Fruit fly (Drosophila melanogaster) whole organism, prepupa: ENCODE measurements around the gene Kaz1-ORFB.

ENCODE experiments used
- CG11762 ChIP-seq: fragments of 200-800 bp; sonication (Bioruptor generic); optimal IDR thresholded peaks from 3 replicates; lab custom pipeline; 2016; ENCODE audit warnings: missing biosample characterization, missing genetic modification characterization; ENCODE audit not compliant: insufficient read depth
- CG16779 ChIP-seq: fragments of 200-800 bp; sonication (Bioruptor generic); optimal IDR thresholded peaks from 3 replicates; lab custom pipeline; 2017; ENCODE audit warnings: missing biosample characterization, mild to moderate bottlenecking, missing genetic modification characterization
- CG31627 ChIP-seq: fragments of 200-800 bp; sonication (Bioruptor generic); optimal IDR thresholded peaks from 3 replicates; lab custom pipeline; 2016; ENCODE audit warnings: missing biosample characterization, missing genetic modification characterization
- CG32006 ChIP-seq: fragments of 200-800 bp; sonication (Bioruptor generic); optimal IDR thresholded peaks from 3 replicates; lab custom pipeline; 2017; ENCODE audit warnings: missing biosample characterization, mild to moderate bottlenecking, missing genetic modification characterization
- CG34406 ChIP-seq: fragments of 200-800 bp; sonication (Bioruptor generic); optimal IDR thresholded peaks from 3 replicates; lab custom pipeline; 2016; ENCODE audit warnings: missing biosample characterization, missing genetic modification characterization
- CG3919 ChIP-seq: fragments of 200-800 bp; sonication (Bioruptor generic); optimal IDR thresholded peaks from 3 replicates; lab custom pipeline; 2016; ENCODE audit warnings: missing biosample characterization, missing genetic modification characterization
- CG4318 ChIP-seq: fragments of 200-800 bp; sonication (Bioruptor generic); optimal IDR thresholded peaks from 3 replicates; lab custom pipeline; 2017; ENCODE audit warnings: missing biosample characterization, mild to moderate bottlenecking, missing genetic modification characterization
- CG6276 ChIP-seq: fragments of 200-800 bp; sonication (Bioruptor generic); optimal IDR thresholded peaks from 2 replicates; lab custom pipeline; 2017; ENCODE audit warnings: missing biosample characterization, mild to moderate bottlenecking, missing genetic modification characterization
- CG6808 ChIP-seq: fragments of 200-800 bp; sonication (Bioruptor generic); optimal IDR thresholded peaks from 3 replicates; lab custom pipeline; 2017; ENCODE audit warnings: missing biosample characterization, missing genetic modification characterization, mild to moderate bottlenecking, moderate library complexity, missing genetic modification reagents
- Eip75B ChIP-seq: fragments of 200-800 bp; sonication (Bioruptor generic); optimal IDR thresholded peaks from 3 replicates; lab custom pipeline; 2016; ENCODE audit warnings: missing biosample characterization, missing genetic modification characterization
- Eip78C ChIP-seq: fragments of 200-800 bp; sonication (Bioruptor generic); peaks from one replicate; lab custom pipeline; 2016; ENCODE audit warnings: missing biosample characterization, missing genetic modification characterization
- Ets96B ChIP-seq: fragments of 200-800 bp; optimal IDR thresholded peaks from 2 replicates; lab custom pipeline; 2019; ENCODE audit warnings: missing biosample characterization, mild to moderate bottlenecking, missing genetic modification characterization, moderate library complexity
- Hr38 ChIP-seq: sonication (Bioruptor generic); optimal IDR thresholded peaks from 2 replicates; lab custom pipeline; 2016; ENCODE audit warnings: missing biosample characterization, missing genetic modification characterization
- Lpt ChIP-seq: fragments of 200-800 bp; sonication (Bioruptor generic); optimal IDR thresholded peaks from 3 replicates; lab custom pipeline; 2016; ENCODE audit warnings: missing biosample characterization, missing genetic modification characterization
- Sox102F ChIP-seq: fragments of 200-800 bp; sonication (Bioruptor generic); optimal IDR thresholded peaks from 2 replicates; lab custom pipeline; 2016; ENCODE audit warnings: missing biosample characterization, mild to moderate bottlenecking, missing genetic modification characterization
- Sox14 ChIP-seq: fragments of 200-800 bp; sonication (Bioruptor generic); optimal IDR thresholded peaks from 3 replicates; lab custom pipeline; 2016; ENCODE audit warnings: missing biosample characterization, missing genetic modification characterization
- acj6 ChIP-seq: fragments of 200-800 bp; sonication (Bioruptor generic); optimal IDR thresholded peaks from 3 replicates; lab custom pipeline; 2016; ENCODE audit warnings: missing biosample characterization, missing genetic modification characterization
- cyc ChIP-seq: fragments of 200-800 bp; sonication (Bioruptor generic); optimal IDR thresholded peaks from 3 replicates; lab custom pipeline; 2016; ENCODE audit warnings: missing biosample characterization, missing genetic modification characterization
- dac ChIP-seq: fragments of 200-800 bp; sonication (Bioruptor generic); optimal IDR thresholded peaks from 2 replicates; lab custom pipeline; 2017; ENCODE audit warnings: missing biosample characterization, mild to moderate bottlenecking, missing genetic modification characterization
- dsx ChIP-seq: fragments of 200-800 bp; optimal IDR thresholded peaks from 3 replicates; lab custom pipeline; 2019; ENCODE audit warnings: missing biosample characterization, mild to moderate bottlenecking, missing genetic modification characterization, moderate library complexity; ENCODE audit not compliant: poor library complexity, severe bottlenecking
- eg ChIP-seq: fragments of 200-800 bp; sonication (Bioruptor generic); IDR thresholded peaks from 3 replicates; pipeline ENCODE4 v1.3.6; 2022; ENCODE audit warnings: missing biosample characterization, missing genetic modification characterization
- fd85E ChIP-seq: fragments of 200-800 bp; sonication (Bioruptor generic); optimal IDR thresholded peaks from 3 replicates; lab custom pipeline; 2016; ENCODE audit warnings: missing biosample characterization, missing genetic modification characterization
- fkh ChIP-seq: fragments of 200-800 bp; sonication (Bioruptor generic); optimal IDR thresholded peaks from 3 replicates; lab custom pipeline; 2017; ENCODE audit warnings: missing biosample characterization, mild to moderate bottlenecking, missing genetic modification characterization, moderate library complexity
- lz ChIP-seq: fragments of 200-800 bp; sonication (Bioruptor generic); optimal IDR thresholded peaks from 3 replicates; lab custom pipeline; 2016; ENCODE audit warnings: missing biosample characterization, missing genetic modification characterization
- spab ChIP-seq: fragments of 200-800 bp; sonication (Bioruptor generic); optimal IDR thresholded peaks from 2 replicates; lab custom pipeline; 2017; ENCODE audit warnings: missing biosample characterization, mild to moderate bottlenecking, missing genetic modification characterization, missing genetic modification reagents
- topi ChIP-seq: fragments of 200-800 bp; sonication (Bioruptor generic); optimal IDR thresholded peaks from 3 replicates; lab custom pipeline; 2016; ENCODE audit warnings: missing biosample characterization, missing genetic modification characterization
- vri ChIP-seq: fragments of 200-800 bp; sonication (Bioruptor generic); optimal IDR thresholded peaks from 3 replicates; lab custom pipeline; 2016; ENCODE audit warnings: missing biosample characterization, mild to moderate bottlenecking, missing genetic modification characterization

Gene Kaz1-ORFB

DNA sequence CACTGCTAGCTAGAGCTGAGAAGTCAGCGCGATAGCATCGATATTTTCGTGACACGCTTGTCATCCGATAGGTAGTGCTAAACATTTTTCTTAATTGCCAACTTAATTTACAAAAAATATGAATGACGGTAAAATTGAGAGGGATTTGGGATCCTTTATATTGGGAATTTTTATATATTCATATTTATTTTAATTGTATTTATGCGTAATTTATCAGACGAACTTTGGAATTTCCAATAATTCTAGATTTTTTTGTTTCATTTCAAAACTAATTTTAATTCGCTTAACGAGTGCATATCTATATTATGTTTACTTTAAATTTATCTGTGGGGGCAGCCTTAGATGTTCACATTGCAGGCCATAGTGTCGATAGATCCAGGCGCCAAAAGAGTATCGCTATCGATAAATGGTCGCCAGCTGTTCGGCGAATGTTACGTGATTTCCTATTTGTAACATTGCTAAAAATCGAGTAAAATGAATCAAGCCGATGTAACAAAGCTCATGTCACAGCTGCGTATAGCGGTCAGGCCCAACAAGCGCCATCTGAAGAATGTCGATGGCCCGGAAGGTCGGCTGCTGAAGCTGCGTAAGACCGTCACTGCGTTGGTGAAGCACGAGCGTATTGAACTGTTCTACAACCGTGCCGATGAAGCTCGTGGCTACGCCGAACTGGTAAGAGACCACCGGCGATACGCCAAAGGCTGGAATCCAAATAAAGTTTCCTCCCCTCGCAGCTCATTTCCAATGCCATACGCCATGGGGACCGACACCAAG is 48.1 kb downstream of the Kaz1-ORFB start, which contains the start of the genes Tudor-SN and mRpL17 (continued):
- TF ChIP-seq CG3919 (GFP tag; lab: Kevin White, UChicago) (peak; percentile 43), CG11762 (GFP tag; lab: Kevin White, UChicago) (peak; percentile 2), dac (no peak), dsx (GFP tag; lab: Kevin White, UChicago) (no peak), topi (GFP tag; lab: Kevin White, UChicago) (peak; percentile 24)
- TF ChIP-seq, all 60 proteins: peak for 26

DNA sequence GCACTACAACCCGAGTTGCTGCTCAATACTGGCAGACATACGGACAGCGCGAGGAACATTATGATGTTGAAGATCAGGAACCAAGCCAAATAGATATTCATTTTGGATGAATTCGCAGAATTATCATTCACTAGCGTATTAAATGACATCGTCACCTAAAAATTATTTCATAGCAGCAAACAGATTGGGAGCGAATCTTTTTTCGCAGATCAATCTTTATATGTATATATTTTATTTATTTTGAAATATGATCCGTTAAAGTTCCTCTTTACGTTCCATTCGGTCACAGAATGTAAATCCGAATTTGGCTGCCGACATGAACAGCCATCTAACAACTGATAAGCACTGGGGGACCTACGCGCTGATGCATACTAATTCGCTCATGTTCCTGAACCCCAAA is 49.4 kb downstream of the Kaz1-ORFB start, which contains the start of gene CG34263:
Gene CG34263, minus strand, starts transcription at position 101 of the 400 bp plus-strand sequence.
- no peak for TF ChIP-seq CG6808 (GFP tag; lab: Kevin White, UChicago)
- no peak for TF ChIP-seq CG31627 (GFP tag; lab: Kevin White, UChicago)
- TF ChIP-seq Lpt: no peak
- TF ChIP-seq CG34406: no peak

DNA sequence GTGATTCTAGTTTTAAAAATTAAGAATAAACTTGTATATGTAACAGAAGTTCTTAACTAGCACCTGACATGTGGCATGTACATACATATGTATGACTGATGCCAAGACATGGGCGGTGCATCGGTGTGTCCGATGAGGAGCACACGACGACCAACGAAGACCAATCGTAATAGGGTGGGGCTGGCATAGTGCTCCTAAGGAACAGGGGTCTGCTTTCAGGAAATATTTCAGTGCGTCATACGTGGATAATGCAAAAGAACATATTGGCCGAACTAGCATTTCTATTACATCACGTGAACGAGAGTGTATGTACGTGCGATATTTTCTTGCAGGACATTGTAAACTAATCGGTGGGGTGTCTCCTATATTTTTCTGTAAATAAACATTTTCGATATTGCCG is 50.7 kb downstream of the Kaz1-ORFB start, which contains the start of gene miple1:
Gene miple1, plus strand, starts transcription at position 217 of the 400 bp plus-strand sequence.
- TF ChIP-seq CG16779 (tag; lab: Kevin White, UChicago): no peak

DNA sequence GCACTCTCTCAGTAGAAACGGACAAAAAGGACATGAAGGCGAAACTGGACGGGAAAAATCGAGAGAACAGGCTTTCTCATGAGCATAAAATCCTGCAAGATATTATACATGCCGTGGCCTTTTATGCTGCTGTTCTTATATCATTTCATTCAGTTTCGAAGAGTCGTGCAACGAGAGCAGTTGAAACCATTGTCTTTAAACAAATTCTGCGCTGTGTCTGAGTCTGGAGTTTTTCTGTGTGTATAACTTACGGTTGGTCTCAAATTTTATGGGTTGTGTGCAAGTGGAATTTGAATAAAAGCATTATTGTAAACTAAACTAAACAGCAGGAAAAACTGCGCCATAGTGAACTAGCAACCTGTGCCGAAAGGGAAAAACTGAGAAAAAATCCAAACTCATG is 51.2 kb downstream of the Kaz1-ORFB start:
- TF ChIP-seq Ets96B (tag; lab: Kevin White, UChicago) (no peak), CG4318 (no peak), fd85E (GFP tag; lab: Kevin White, UChicago) (no peak), lz (GFP tag; lab: Kevin White, UChicago) (no peak), eg (0 out of 3 replicates have a peak, but pooled peaks have one; percentile 16), spab (no peak), acj6 (GFP tag; lab: Kevin White, UChicago) (no peak), vri (no peak), cyc (no peak), Eip75B (no peak), dac (no peak), CG6276 (GFP tag; lab: Kevin White, UChicago) (no peak), Eip78C (GFP tag; lab: Kevin White, UChicago) (peak; percentile 60), fkh (GFP tag; lab: Kevin White, UChicago) (no peak), Sox102F (GFP tag; lab: Kevin White, UChicago) (no peak), Sox14 (no peak), CG32006 (GFP tag; lab: Kevin White, UChicago) (no peak), Hr38 (no peak)
